Worm (Caenorhabditis elegans) whole organism, L1 larva: ENCODE measurements around the gene srx-8.

ENCODE experiments used
- C04F5.9 ChIP-seq: sonication (generic microtip); optimal IDR thresholded peaks from 2 replicates; lab custom pipeline; 2016; ENCODE audit warnings: missing genetic modification characterization, missing compliant biosample characterization
- C16A3.4 ChIP-seq: fragments of 150-350 bp; optimal IDR thresholded peaks from 2 replicates; lab custom pipeline; 2014; ENCODE audit warnings: missing biosample characterization, missing genetic modification characterization
- F16B12.6 ChIP-seq: fragments of 150-350 bp; optimal IDR thresholded peaks from 2 replicates; lab custom pipeline; 2014; ENCODE audit warnings: missing biosample characterization, missing genetic modification characterization
- alr-1 ChIP-seq: fragments of 200-800 bp; sonication (Bioruptor generic); optimal IDR thresholded peaks from 2 replicates; lab custom pipeline; 2018; ENCODE audit warnings: borderline replicate concordance, mild to moderate bottlenecking, missing genetic modification characterization, missing compliant biosample characterization
- aly-2 ChIP-seq: fragments of 150-350 bp; optimal IDR thresholded peaks from 2 replicates; lab custom pipeline; 2014; ENCODE audit warnings: missing biosample characterization, missing genetic modification characterization
- ama-1 ChIP-seq: fragments of 150-350 bp; optimal IDR thresholded peaks from 2 replicates; lab custom pipeline; 2014
- blmp-1 ChIP-seq: fragments of 150-350 bp; optimal IDR thresholded peaks from 2 replicates; lab custom pipeline; 2014; ENCODE audit warnings: missing biosample characterization, missing genetic modification characterization
- ceh-63 ChIP-seq: fragments of 200-800 bp; sonication (Bioruptor generic); optimal IDR thresholded peaks from 2 replicates; lab custom pipeline; 2018; ENCODE audit warnings: mild to moderate bottlenecking, missing genetic modification characterization, missing compliant biosample characterization
- ceh-8 ChIP-seq: fragments of 200-800 bp; sonication (Bioruptor generic); optimal IDR thresholded peaks from 2 replicates; lab custom pipeline; 2018; ENCODE audit warnings: mild to moderate bottlenecking, missing genetic modification characterization, moderate library complexity, missing compliant biosample characterization
- dpl-1 ChIP-seq, 3 experiments: fragments of 150-350 bp in 2 of 3; sonication (generic microtip) in 1 of 3; optimal IDR thresholded peaks; 2 replicates each; lab custom pipeline; 2014 to 2017; ENCODE audit warnings: missing biosample characterization in 3 of 3, missing genetic modification characterization in 3 of 3, missing genetic modification reagents in 3 of 3
- efl-1 ChIP-seq, 4 experiments: fragments of 150-350 bp; optimal IDR thresholded peaks in 3 of 4; peaks in 1 of 4; 1 replicate in 1 of 4; 2 replicates in 3 of 4; lab custom pipeline; 2014; ENCODE audit warnings: missing biosample characterization in 2 of 4, missing genetic modification characterization in 2 of 4, missing genetic modification reagents in 2 of 4
- efl-3 ChIP-seq: fragments of 200-800 bp; sonication (Bioruptor generic); optimal IDR thresholded peaks from 2 replicates; lab custom pipeline; 2018; ENCODE audit warnings: mild to moderate bottlenecking, missing genetic modification characterization, missing compliant biosample characterization
- elt-3 ChIP-seq, 6 experiments: fragments of 150-350 bp in 1 of 6; sonication (generic microtip); optimal IDR thresholded peaks; 2 replicates each; lab custom pipeline; 2017 to 2018; ENCODE audit warnings: missing biosample characterization in 6 of 6, missing genetic modification characterization in 6 of 6, inconsistent platforms in 1 of 6
- ets-5 ChIP-seq: fragments of 200-800 bp; sonication (Bioruptor generic); IDR thresholded peaks from 2 replicates; pipeline ENCODE4 v1.3.6; 2022; ENCODE audit warnings: missing genetic modification characterization, missing compliant biosample characterization
- fkh-4 ChIP-seq: sonication (generic microtip); optimal IDR thresholded peaks from 2 replicates; lab custom pipeline; 2016; ENCODE audit warnings: missing compliant biosample characterization, missing genetic modification characterization, borderline replicate concordance
- fkh-8 ChIP-seq: sonication (generic microtip); optimal IDR thresholded peaks from 2 replicates; lab custom pipeline; 2016; ENCODE audit warnings: mild to moderate bottlenecking, missing genetic modification characterization, missing compliant biosample characterization
- fos-1 ChIP-seq: fragments of 150-350 bp; optimal IDR thresholded peaks from 2 replicates; lab custom pipeline; 2014; ENCODE audit warnings: missing biosample characterization, missing genetic modification characterization
- grh-1 ChIP-seq: fragments of 200-800 bp; sonication (Bioruptor generic); IDR thresholded peaks from 2 replicates; pipeline ENCODE4 v1.3.6; 2022; ENCODE audit warnings: missing genetic modification reagents, missing genetic modification characterization, missing compliant biosample characterization
- hlh-17 ChIP-seq: fragments of 200-800 bp; sonication (Bioruptor generic); optimal IDR thresholded peaks from 2 replicates; lab custom pipeline; 2018; ENCODE audit warnings: missing genetic modification characterization, mild to moderate bottlenecking, missing compliant biosample characterization, moderate library complexity, borderline replicate concordance
- hpl-2 ChIP-seq: fragments of 150-350 bp; optimal IDR thresholded peaks from 2 replicates; lab custom pipeline; 2014; ENCODE audit warnings: missing biosample characterization, missing genetic modification reagents, missing genetic modification characterization
- jun-1 ChIP-seq: fragments of 150-350 bp; optimal IDR thresholded peaks from 2 replicates; lab custom pipeline; 2014; ENCODE audit warnings: missing biosample characterization, missing genetic modification reagents, missing genetic modification characterization
- lin-15B ChIP-seq: fragments of 150-350 bp; sonication (generic microtip); optimal IDR thresholded peaks from 3 replicates; lab custom pipeline; 2014; ENCODE audit warnings: missing biosample characterization, missing genetic modification characterization
- lin-35 ChIP-seq, 2 experiments: fragments of 150-350 bp; optimal IDR thresholded peaks; 2 replicates each; lab custom pipeline; 2014; ENCODE audit warnings: missing biosample characterization in 2 of 2, missing genetic modification characterization in 2 of 2, missing genetic modification reagents in 2 of 2
- lin-39 ChIP-seq: fragments of 150-350 bp; optimal IDR thresholded peaks from 2 replicates; lab custom pipeline; 2014; ENCODE audit warnings: missing biosample characterization, missing genetic modification reagents, missing genetic modification characterization
- lir-3 ChIP-seq: sonication (generic microtip); optimal IDR thresholded peaks from 2 replicates; lab custom pipeline; 2016; ENCODE audit warnings: mild to moderate bottlenecking, missing genetic modification characterization, moderate library complexity, missing compliant biosample characterization; ENCODE audit not compliant: poor library complexity
- mab-9 ChIP-seq: fragments of 200-800 bp; sonication (Bioruptor generic); IDR thresholded peaks from 2 replicates; pipeline ENCODE4 v1.3.6; 2022; ENCODE audit warnings: missing genetic modification reagents, missing genetic modification characterization, missing compliant biosample characterization
- nhr-11 ChIP-seq: fragments of 150-350 bp; optimal IDR thresholded peaks from 2 replicates; lab custom pipeline; 2014; ENCODE audit warnings: missing biosample characterization, missing genetic modification characterization
- nhr-12 ChIP-seq: sonication (generic microtip); optimal IDR thresholded peaks from 2 replicates; lab custom pipeline; 2017; ENCODE audit warnings: missing biosample characterization, missing genetic modification characterization
- nhr-237 ChIP-seq: fragments of 150-350 bp; optimal IDR thresholded peaks from 2 replicates; lab custom pipeline; 2014; ENCODE audit warnings: missing biosample characterization, missing genetic modification characterization
- nhr-28 ChIP-seq: fragments of 150-350 bp; optimal IDR thresholded peaks from 2 replicates; lab custom pipeline; 2014; ENCODE audit warnings: missing biosample characterization, missing genetic modification characterization
- nhr-47 ChIP-seq: sonication (generic microtip); optimal IDR thresholded peaks from 2 replicates; lab custom pipeline; 2016; ENCODE audit warnings: mild to moderate bottlenecking, missing genetic modification characterization, moderate library complexity, missing compliant biosample characterization
- nhr-71 ChIP-seq: sonication (generic microtip); optimal IDR thresholded peaks from 2 replicates; lab custom pipeline; 2016; ENCODE audit warnings: mild to moderate bottlenecking, missing genetic modification characterization, moderate library complexity, missing compliant biosample characterization
- nhr-76 ChIP-seq: sonication (generic microtip); optimal IDR thresholded peaks from 2 replicates; lab custom pipeline; 2017; ENCODE audit warnings: missing biosample characterization, missing genetic modification characterization
- nhr-77 ChIP-seq: fragments of 150-350 bp; optimal IDR thresholded peaks from 2 replicates; lab custom pipeline; 2014; ENCODE audit warnings: missing biosample characterization, missing genetic modification characterization
- nhr-84 ChIP-seq: sonication (generic microtip); optimal IDR thresholded peaks from 2 replicates; lab custom pipeline; 2017; ENCODE audit warnings: missing biosample characterization, missing genetic modification characterization
- nhr-85 ChIP-seq: sonication (generic microtip); peaks from one replicate; lab custom pipeline; 2016; ENCODE audit warnings: missing genetic modification characterization, inconsistent platforms, missing compliant biosample characterization
- nhr-90 ChIP-seq: sonication (generic microtip); optimal IDR thresholded peaks from 2 replicates; lab custom pipeline; 2016; ENCODE audit warnings: mild to moderate bottlenecking, missing genetic modification characterization, missing compliant biosample characterization; ENCODE audit not compliant: poor library complexity
- rnt-1 ChIP-seq: sonication (generic microtip); optimal IDR thresholded peaks from 2 replicates; lab custom pipeline; 2016; ENCODE audit warnings: mild to moderate bottlenecking, missing genetic modification characterization, moderate library complexity, missing compliant biosample characterization
- skn-1 ChIP-seq: fragments of 150-350 bp; optimal IDR thresholded peaks from 2 replicates; lab custom pipeline; 2014; ENCODE audit warnings: missing biosample characterization, missing genetic modification characterization
- snpc-4 ChIP-seq: fragments of 150-350 bp; optimal IDR thresholded peaks from 2 replicates; lab custom pipeline; 2014; ENCODE audit warnings: missing biosample characterization, missing genetic modification characterization
- snu-23 ChIP-seq: sonication (generic microtip); optimal IDR thresholded peaks from 2 replicates; lab custom pipeline; 2016; ENCODE audit warnings: missing genetic modification characterization, missing compliant biosample characterization
- sptf-1 ChIP-seq: fragments of 150-350 bp; optimal IDR thresholded peaks from 2 replicates; lab custom pipeline; 2014; ENCODE audit warnings: missing biosample characterization, missing genetic modification characterization
- swsn-7 ChIP-seq: sonication (generic microtip); optimal IDR thresholded peaks from 2 replicates; lab custom pipeline; 2016; ENCODE audit warnings: missing genetic modification characterization, missing compliant biosample characterization
- tbx-2 ChIP-seq: sonication (generic microtip); optimal IDR thresholded peaks from 2 replicates; lab custom pipeline; 2016; ENCODE audit warnings: missing genetic modification characterization, missing compliant biosample characterization
- unc-130 ChIP-seq: fragments of 150-350 bp; optimal IDR thresholded peaks from 2 replicates; lab custom pipeline; 2017; ENCODE audit warnings: missing biosample characterization, missing genetic modification characterization, inconsistent platforms
- unc-30 ChIP-seq: sonication (generic microtip); optimal IDR thresholded peaks from 2 replicates; lab custom pipeline; 2017; ENCODE audit warnings: missing biosample characterization, missing genetic modification characterization
- unc-86 ChIP-seq: sonication (generic microtip); optimal IDR thresholded peaks from 2 replicates; lab custom pipeline; 2016; ENCODE audit warnings: missing genetic modification characterization, missing compliant biosample characterization
- unc-98 ChIP-seq: fragments of 200-800 bp; sonication (Bioruptor generic); IDR thresholded peaks from 2 replicates; pipeline ENCODE4 v1.3.6; 2022; ENCODE audit warnings: missing genetic modification characterization, missing compliant biosample characterization
- vab-15 ChIP-seq: sonication (generic microtip); optimal IDR thresholded peaks from 2 replicates; lab custom pipeline; 2017; ENCODE audit warnings: missing genotype, mild to moderate bottlenecking, missing genetic modification characterization, missing compliant biosample characterization
- xbp-1 ChIP-seq: sonication (generic microtip); optimal IDR thresholded peaks from 2 replicates; lab custom pipeline; 2016; ENCODE audit warnings: missing genetic modification characterization, missing compliant biosample characterization
- zip-4 ChIP-seq: fragments of 200-800 bp; sonication (Bioruptor generic); optimal IDR thresholded peaks from 2 replicates; lab custom pipeline; 2018; ENCODE audit warnings: mild to moderate bottlenecking, missing genetic modification characterization, moderate library complexity, missing compliant biosample characterization
- ztf-4 ChIP-seq: fragments of 150-350 bp; optimal IDR thresholded peaks from 2 replicates; lab custom pipeline; 2014; ENCODE audit warnings: missing biosample characterization, missing genetic modification characterization

Gene srx-8

DNA sequence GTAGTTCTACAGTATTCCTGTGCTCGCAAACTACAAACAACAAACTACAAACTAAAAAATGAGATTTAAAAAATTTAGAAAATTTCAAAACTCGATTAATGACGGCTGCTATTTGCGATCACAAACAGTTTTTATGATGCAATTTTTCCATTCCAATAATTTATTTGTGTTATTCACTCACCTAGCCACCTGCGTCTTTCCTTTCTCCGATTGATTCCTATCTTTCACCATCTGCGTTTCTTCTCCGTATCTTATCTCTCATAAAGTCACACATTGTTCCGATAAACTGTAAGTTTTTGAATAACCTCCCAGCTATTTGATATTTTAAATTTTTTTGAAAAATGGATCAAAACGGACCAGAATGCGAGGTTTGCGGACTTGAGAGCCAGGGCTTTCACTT, 21.8 kb downstream of the srx-8 start, which contains the start of gene nhr-132 (continued):
- TF ChIP-seq lin-39 (tag; lab: Kevin White, UChicago) (no peak), F16B12.6 (no peak), vab-15 (no peak), hlh-17 (GFP tag; lab: Kevin White, UChicago) (no peak)

DNA sequence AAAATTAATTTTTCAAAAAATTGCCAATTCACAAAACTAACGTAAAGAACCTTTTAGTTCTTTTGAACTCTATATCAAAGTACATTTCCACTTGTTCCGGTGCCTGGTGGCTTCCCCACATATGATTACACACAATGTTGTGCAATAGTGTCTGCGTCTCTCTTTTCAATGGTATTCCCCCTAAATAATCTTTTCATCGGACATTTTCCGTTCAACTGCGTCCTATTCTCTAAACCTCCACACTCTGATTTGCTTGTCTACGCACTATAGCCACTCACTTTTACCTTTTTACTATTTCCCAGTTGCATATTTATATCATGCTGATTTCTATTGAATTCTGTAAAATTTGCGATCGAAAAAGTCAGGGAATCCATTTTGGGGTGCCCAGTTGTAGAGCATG, 23.9 kb downstream of the srx-8 start, which contains the start of gene nhr-58:
TSS of gene nhr-58 (plus strand) at position 214 of the 400 bp plus-strand sequence.
- TF ChIP-seq tbx-2 (tag; lab: Kevin White, UChicago) (peak; percentile 23), ceh-8 (no peak), nhr-90 (tag; lab: Kevin White, UChicago) (peak; percentile 27), lir-3 (no peak), nhr-77 (tag; lab: Kevin White, UChicago) (peak; percentile 64), snu-23 (GFP tag; lab: Kevin White, UChicago) (peak; percentile 72), sptf-1 (no peak), lin-35 (GFP tag; optimal IDR thresholded peaks at IDR 0.05; lab: Kevin White, UChicago) (peak in 1 of 2 experiments; percentile 59), swsn-7 (tag; lab: Kevin White, UChicago) (peak; percentile 3), efl-1 (optimal IDR thresholded peaks at IDR 0.05; lab: Kevin White, UChicago) (peak; percentile 26 to 27), efl-1 (GFP tag; optimal IDR thresholded peaks at IDR 0.05 in 1 of 2; lab: Kevin White, UChicago) (no peak), ets-5 (GFP tag; lab: Robert Waterston, UW) (no peak), ztf-4 (tag; lab: Kevin White, UChicago) (peak; percentile 27), unc-130 (tag; lab: Kevin White, UChicago) (no peak), vab-15 (no peak), xbp-1 (tag; lab: Kevin White, UChicago) (no peak), nhr-12 (tag; lab: Kevin White, UChicago) (no peak), ceh-63 (GFP tag; lab: Kevin White, UChicago) (no peak), ama-1 (no peak), nhr-28 (tag; lab: Kevin White, UChicago) (no peak), grh-1 (no peak), nhr-76 (tag; lab: Kevin White, UChicago) (no peak), fkh-8 (tag; lab: Kevin White, UChicago) (peak; percentile 75), fos-1 (tag; lab: Kevin White, UChicago) (peak; percentile 6), nhr-84 (no peak), C16A3.4 (tag; lab: Kevin White, UChicago) (peak; percentile 20), snpc-4 (no peak), unc-30 (no peak), lin-15B (tag; lab: Kevin White, UChicago) (no peak), unc-98 (no peak), aly-2 (no peak), lin-39 (tag; lab: Kevin White, UChicago) (no peak), nhr-237 (tag; lab: Kevin White, UChicago) (no peak), skn-1 (peak; percentile 43), alr-1 (tag; lab: Kevin White, UChicago) (no peak), fkh-4 (no peak), nhr-71 (tag; lab: Kevin White, UChicago) (peak; percentile 76), zip-4 (GFP tag; lab: Kevin White, UChicago) (no peak), dpl-1 (GFP tag; optimal IDR thresholded peaks at IDR 0.05; lab: Kevin White, UChicago) (peak in 2 of 3 experiments; percentile 8 to 17), blmp-1 (tag; lab: Kevin White, UChicago) (peak; percentile 90), efl-3 (GFP tag; lab: Kevin White, UChicago) (no peak), rnt-1 (tag; lab: Kevin White, UChicago) (peak; percentile 45), C04F5.9 (tag; lab: Kevin White, UChicago) (no peak), nhr-47 (tag; lab: Kevin White, UChicago) (no peak), mab-9 (no peak), nhr-85 (tag; lab: Kevin White, UChicago) (peak; percentile 83), elt-3 (tag; optimal IDR thresholded peaks at IDR 0.05; lab: Kevin White, UChicago) (peak in 2 of 6 experiments; percentile 18 to 29), jun-1 (tag; lab: Kevin White, UChicago) (peak; percentile 66), unc-86 (tag; lab: Kevin White, UChicago) (no peak), nhr-11 (peak; percentile 59), hpl-2 (GFP tag; lab: Kevin White, UChicago) (no peak)
